Fruit fly (Drosophila melanogaster) whole organism, embryonic: Measurements from ENCODE around the gene CG43321.

Experiments
- Hr39 ChIP-seq: fragments of >200 bp; optimal IDR thresholded peaks from 2 replicates; lab custom pipeline; 2017
- unpg ChIP-seq: fragments of 200-800 bp; sonication (Bioruptor generic); optimal IDR thresholded peaks from 3 replicates; lab custom pipeline; 2018; ENCODE audit warnings: missing biosample characterization, mild to moderate bottlenecking, missing genetic modification characterization, moderate library complexity

DNA sequence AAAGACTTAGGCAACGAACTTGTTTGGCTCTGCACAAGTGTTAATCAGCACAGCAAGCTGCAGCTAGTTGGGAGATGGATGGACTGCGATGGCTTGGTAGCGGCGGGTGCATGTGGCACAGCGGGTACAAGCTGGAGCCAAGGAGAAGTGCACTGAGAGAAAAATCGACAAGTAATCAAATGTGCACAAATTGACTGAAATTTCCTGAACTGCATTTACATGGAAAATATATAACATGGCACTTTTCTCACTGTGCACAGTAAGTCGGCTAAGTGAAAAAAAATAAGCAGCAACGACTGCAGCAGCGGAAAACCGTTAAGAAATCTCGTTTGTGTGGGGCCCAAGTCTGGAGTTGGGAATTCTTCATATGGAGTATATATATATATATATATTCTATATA is 21.0 kb upstream of the CG43321 start:
- TF ChIP-seq Hr39 (lab: Kevin White, UChicago) = no peak
- peak; percentile 4 for TF ChIP-seq unpg (GFP tag; lab: Kevin White, UChicago)
